Fruit fly (Drosophila melanogaster) whole organism, embryonic: ENCODE measurements around the gene Arp6.
A peak's percentile ranks its signal among the peaks of the same experiment; 100 is the strongest.

Experiments
- BEAF-32 ChIP-seq: fragments of 200-800 bp; sonication (Bioruptor generic); optimal IDR thresholded peaks from 3 replicates; lab custom pipeline; 2017; ENCODE audit warnings: missing biosample characterization, missing genetic modification characterization, mild to moderate bottlenecking, moderate library complexity, missing genetic modification reagents
- CG12104 ChIP-seq: fragments of 200-800 bp; sonication (Bioruptor generic); optimal IDR thresholded peaks from 3 replicates; lab custom pipeline; 2016; ENCODE audit warnings: missing biosample characterization, missing genetic modification characterization
- CG13287 ChIP-seq: fragments of 200-800 bp; sonication (Bioruptor generic); IDR thresholded peaks from 2 replicates; pipeline ENCODE4 v1.3.6; 2022; ENCODE audit warnings: missing biosample characterization, missing genetic modification characterization; ENCODE audit not compliant: partially characterized antibody
- CG13775 ChIP-seq: fragments of 200-800 bp; sonication (Bioruptor generic); optimal IDR thresholded peaks from 3 replicates; lab custom pipeline; 2017; ENCODE audit warnings: missing biosample characterization, mild to moderate bottlenecking, missing genetic modification characterization
- CG14014 ChIP-seq: fragments of 200-800 bp; sonication (Bioruptor generic); IDR thresholded peaks from 2 replicates; pipeline ENCODE4 v1.3.6; 2022; ENCODE audit warnings: missing biosample characterization, missing genetic modification characterization
- CG17359 ChIP-seq: fragments of 200-800 bp; sonication (Bioruptor generic); optimal IDR thresholded peaks from 3 replicates; lab custom pipeline; 2018; ENCODE audit warnings: missing biosample characterization, mild to moderate bottlenecking, missing genetic modification characterization, moderate library complexity
- CG17612 ChIP-seq: fragments of 200-800 bp; sonication (Bioruptor generic); IDR thresholded peaks from 2 replicates; pipeline ENCODE4 v1.3.6; 2022; ENCODE audit warnings: missing biosample characterization, missing genetic modification characterization
- CG18262 ChIP-seq: fragments of 200-800 bp; optimal IDR thresholded peaks from 3 replicates; lab custom pipeline; 2019; ENCODE audit warnings: missing biosample characterization, mild to moderate bottlenecking, missing genetic modification characterization, moderate library complexity
- CG18764 ChIP-seq: fragments of 200-800 bp; sonication (Bioruptor generic); optimal IDR thresholded peaks from 3 replicates; lab custom pipeline; 2016; ENCODE audit warnings: missing biosample characterization, missing genetic modification characterization
- CG32767 ChIP-seq: fragments of 200-800 bp; sonication (Bioruptor generic); IDR thresholded peaks from 2 replicates; pipeline ENCODE4 v1.3.6; 2022; ENCODE audit warnings: missing biosample characterization, missing genetic modification characterization
- CG42726 ChIP-seq: fragments of 200-800 bp; sonication (Bioruptor generic); IDR thresholded peaks from 2 replicates; pipeline ENCODE4 v1.3.6; 2022; ENCODE audit warnings: missing biosample characterization, missing genetic modification characterization; ENCODE audit not compliant: partially characterized antibody
- CG4282 ChIP-seq: fragments of 200-800 bp; sonication (Bioruptor generic); optimal IDR thresholded peaks from 2 replicates; lab custom pipeline; 2016; ENCODE audit warnings: missing biosample characterization, missing genetic modification characterization
- CG4424 ChIP-seq: fragments of 200-800 bp; sonication (Bioruptor generic); optimal IDR thresholded peaks from 3 replicates; lab custom pipeline; 2016; ENCODE audit warnings: missing biosample characterization, missing genetic modification characterization
- CG5180 ChIP-seq: fragments of 200-800 bp; sonication (Bioruptor generic); optimal IDR thresholded peaks from 3 replicates; lab custom pipeline; 2017; ENCODE audit warnings: missing biosample characterization, missing genetic modification characterization, mild to moderate bottlenecking, moderate library complexity, missing genetic modification reagents
- CG7271 ChIP-seq: fragments of 200-800 bp; sonication (Bioruptor generic); optimal IDR thresholded peaks from 2 replicates; lab custom pipeline; 2018; ENCODE audit warnings: missing biosample characterization, mild to moderate bottlenecking, missing genetic modification characterization, moderate library complexity
- CG7372 ChIP-seq: fragments of 200-800 bp; sonication (Bioruptor generic); IDR thresholded peaks from 2 replicates; pipeline ENCODE4 v1.3.6; 2022; ENCODE audit warnings: missing biosample characterization, missing genetic modification characterization
- CG9609 ChIP-seq: fragments of 200-800 bp; sonication (Bioruptor generic); optimal IDR thresholded peaks from 3 replicates; lab custom pipeline; 2016; ENCODE audit warnings: missing biosample characterization, missing genetic modification characterization
- Deaf1 ChIP-seq: fragments of 200-800 bp; optimal IDR thresholded peaks from 3 replicates; lab custom pipeline; 2019; ENCODE audit warnings: missing biosample characterization, mild to moderate bottlenecking, missing genetic modification characterization, moderate library complexity
- HLH4C ChIP-seq: fragments of 200-800 bp; sonication (Bioruptor generic); IDR thresholded peaks from 3 replicates; pipeline ENCODE4 v1.3.6; 2022; ENCODE audit warnings: missing biosample characterization, missing genetic modification characterization; ENCODE audit not compliant: partially characterized antibody
- HmgZ ChIP-seq: fragments of 200-800 bp; sonication (Bioruptor generic); optimal IDR thresholded peaks from 2 replicates; lab custom pipeline; 2018; ENCODE audit warnings: missing biosample characterization, mild to moderate bottlenecking, missing genetic modification characterization
- Hr78 ChIP-seq, 2 experiments: fragments of 200-800 bp in 1 of 2; fragments of >200 bp in 1 of 2; sonication (Bioruptor generic) in 1 of 2; optimal IDR thresholded peaks; 2 replicates each; lab custom pipeline; 2017 to 2019; ENCODE audit warnings: missing biosample characterization in 2 of 2, missing genetic modification characterization in 2 of 2, mild to moderate bottlenecking in 1 of 2, moderate library complexity in 1 of 2
- PHDP ChIP-seq: fragments of 200-800 bp; sonication (Bioruptor generic); optimal IDR thresholded peaks from 3 replicates; lab custom pipeline; 2018; ENCODE audit warnings: missing biosample characterization, mild to moderate bottlenecking, missing genetic modification characterization, moderate library complexity
- Rfx ChIP-seq: fragments of 200-800 bp; sonication (Bioruptor generic); IDR thresholded peaks from 2 replicates; pipeline ENCODE4 v1.3.6; 2022; ENCODE audit warnings: missing biosample characterization, missing genetic modification characterization
- Sry-δ ChIP-seq: fragments of 200-800 bp; sonication (Bioruptor generic); optimal IDR thresholded peaks from 2 replicates; lab custom pipeline; 2016; ENCODE audit warnings: missing biosample characterization, missing genetic modification characterization
- amos ChIP-seq: fragments of 200-800 bp; sonication (Bioruptor generic); IDR thresholded peaks from 2 replicates; pipeline ENCODE4 v1.3.6; 2022; ENCODE audit warnings: missing biosample characterization, missing genetic modification characterization; ENCODE audit not compliant: partially characterized antibody
- ato ChIP-seq: fragments of 200-800 bp; sonication (Bioruptor generic); IDR thresholded peaks from 2 replicates; pipeline ENCODE4 v1.3.6; 2022; ENCODE audit warnings: missing biosample characterization, missing genetic modification characterization; ENCODE audit not compliant: partially characterized antibody
- br ChIP-seq: fragments of >200 bp; optimal IDR thresholded peaks from 2 replicates; lab custom pipeline; 2017
- caup ChIP-seq: fragments of 200-800 bp; sonication (Bioruptor generic); optimal IDR thresholded peaks from 3 replicates; lab custom pipeline; 2017; ENCODE audit warnings: missing biosample characterization, mild to moderate bottlenecking, missing genetic modification characterization, moderate library complexity; ENCODE audit not compliant: severe bottlenecking
- corto ChIP-seq: fragments of 200-800 bp; sonication (Bioruptor generic); optimal IDR thresholded peaks from 2 replicates; lab custom pipeline; 2016; ENCODE audit warnings: missing biosample characterization, mild to moderate bottlenecking, missing genetic modification characterization, moderate library complexity
- croc ChIP-seq: fragments of 200-800 bp; sonication (Bioruptor generic); conservative IDR thresholded peaks from 3 replicates; pipeline ENCODE4 v1.3.6; 2022; ENCODE audit warnings: missing biosample characterization, missing genetic modification characterization
- disco-r ChIP-seq: fragments of 200-800 bp; sonication (Bioruptor generic); optimal IDR thresholded peaks from 2 replicates; lab custom pipeline; 2016; ENCODE audit warnings: missing biosample characterization, missing genetic modification characterization
- fu2 ChIP-seq: fragments of 200-800 bp; sonication (Bioruptor generic); optimal IDR thresholded peaks from 2 replicates; lab custom pipeline; 2016; ENCODE audit warnings: missing biosample characterization, missing genetic modification characterization
- mld ChIP-seq: fragments of 200-800 bp; sonication (Bioruptor generic); IDR thresholded peaks from 3 replicates; pipeline ENCODE4 v1.3.6; 2022; ENCODE audit warnings: missing biosample characterization, missing genetic modification characterization; ENCODE audit not compliant: partially characterized antibody
- pb ChIP-seq: fragments of 200-800 bp; sonication (Bioruptor generic); optimal IDR thresholded peaks from 3 replicates; lab custom pipeline; 2016; ENCODE audit warnings: missing biosample characterization, missing genetic modification characterization
- pfk ChIP-seq: fragments of 200-800 bp; sonication (Bioruptor generic); optimal IDR thresholded peaks from 2 replicates; lab custom pipeline; 2018; ENCODE audit warnings: missing biosample characterization, mild to moderate bottlenecking, missing genetic modification characterization, moderate library complexity
- pho ChIP-seq: fragments of 200-800 bp; sonication (Bioruptor generic); optimal IDR thresholded peaks from 2 replicates; lab custom pipeline; 2016; ENCODE audit warnings: missing biosample characterization, missing genetic modification characterization
- sd ChIP-seq: fragments of 200-800 bp; sonication (Bioruptor generic); optimal IDR thresholded peaks from 3 replicates; lab custom pipeline; 2018; ENCODE audit warnings: missing biosample characterization, mild to moderate bottlenecking, missing genetic modification characterization, moderate library complexity
- sens ChIP-seq: fragments of 200-800 bp; sonication (Bioruptor generic); peaks from one replicate; lab custom pipeline; 2016; ENCODE audit warnings: missing biosample characterization, missing genetic modification characterization
- sna ChIP-seq: fragments of 200-800 bp; sonication (Bioruptor generic); IDR thresholded peaks from 2 replicates; pipeline ENCODE4 v1.3.6; 2022; ENCODE audit warnings: missing biosample characterization, missing genetic modification characterization; ENCODE audit not compliant: partially characterized antibody
- tna ChIP-seq: fragments of 200-800 bp; sonication (Bioruptor generic); IDR thresholded peaks from 2 replicates; pipeline ENCODE4 v1.3.6; 2022; ENCODE audit warnings: missing biosample characterization, missing genetic modification characterization; ENCODE audit not compliant: partially characterized antibody
- tx ChIP-seq: fragments of 200-800 bp; sonication (Bioruptor generic); optimal IDR thresholded peaks from 2 replicates; lab custom pipeline; 2016; ENCODE audit warnings: missing biosample characterization, missing genetic modification characterization
- unpg ChIP-seq: fragments of 200-800 bp; sonication (Bioruptor generic); optimal IDR thresholded peaks from 3 replicates; lab custom pipeline; 2018; ENCODE audit warnings: missing biosample characterization, mild to moderate bottlenecking, missing genetic modification characterization, moderate library complexity
- vnd ChIP-seq: fragments of 200-800 bp; sonication (Bioruptor generic); IDR thresholded peaks from 3 replicates; pipeline ENCODE4 v1.3.6; 2022; ENCODE audit warnings: missing biosample characterization, missing genetic modification characterization; ENCODE audit not compliant: partially characterized antibody

Arp6 gene

dm6 chrX:15760447-15761297 lies 23.8 kb upstream of the Arp6 start, which contains the start of the genes Graf and mRpL3 (continued):
- peak; percentile 91 for TF ChIP-seq HLH4C (GFP tag; lab: Robert Waterston, UW)
- TF ChIP-seq sna (GFP tag; lab: Robert Waterston, UW): peak; percentile 83
- TF ChIP-seq br (lab: Kevin White, UChicago): no peak
- no peak for TF ChIP-seq pho (GFP tag; lab: Kevin White, UChicago)
- no peak for TF ChIP-seq CG14014
- 0 out of 2 replicates have a peak, but pooled peaks have one; percentile 27 for TF ChIP-seq Rfx (GFP tag; lab: Robert Waterston, UW)
- TF ChIP-seq CG7372: no peak
- peak; percentile 95 for TF ChIP-seq amos
- no peak for TF ChIP-seq Deaf1 (tag; lab: Kevin White, UChicago)
- TF ChIP-seq CG12104 (GFP tag; lab: Kevin White, UChicago): no peak
- TF ChIP-seq CG4282 (GFP tag; lab: Kevin White, UChicago): no peak
- no peak for TF ChIP-seq pb
- TF ChIP-seq CG9609: no peak
- TF ChIP-seq CG13287: peak; percentile 86
- no peak for TF ChIP-seq CG32767 (GFP tag; lab: Robert Waterston, UW)
- TF ChIP-seq sd (tag; lab: Kevin White, UChicago): no peak
- no peak for TF ChIP-seq disco-r
- peak; percentile 67 for TF ChIP-seq CG17359 (tag; lab: Kevin White, UChicago)
- no peak for TF ChIP-seq CG18764 (GFP tag; lab: Kevin White, UChicago)
- no peak for TF ChIP-seq unpg (GFP tag; lab: Kevin White, UChicago)
- TF ChIP-seq CG7271 (tag; lab: Kevin White, UChicago): no peak
- TF ChIP-seq CG42726 (GFP tag; lab: Robert Waterston, UW): peak; percentile 88
- TF ChIP-seq Hr78 (GFP tag; optimal IDR thresholded peaks at IDR 0.05; lab: Kevin White, UChicago): peak in 1 of 2 experiments; percentile 23
- no peak for TF ChIP-seq croc (GFP tag; lab: Robert Waterston, UW)
- TF ChIP-seq CG5180 (GFP tag; lab: Kevin White, UChicago): no peak
- peak; percentile 89 for TF ChIP-seq pfk (GFP tag; lab: Kevin White, UChicago)
- TF ChIP-seq corto: no peak
- peak; percentile 12 for TF ChIP-seq CG4424 (GFP tag; lab: Kevin White, UChicago)
- peak; percentile 68 for TF ChIP-seq Sry-δ
- peak; percentile 90 for TF ChIP-seq vnd (GFP tag; lab: Robert Waterston, UW)
- no peak for TF ChIP-seq CG17612
- TF ChIP-seq tna (GFP tag; lab: Robert Waterston, UW): peak; percentile 93
- TF ChIP-seq HmgZ (tag; lab: Kevin White, UChicago): no peak
- TF ChIP-seq tx (GFP tag; lab: Kevin White, UChicago): no peak
- TF ChIP-seq sens (GFP tag; lab: Kevin White, UChicago): peak; percentile 58
- no peak for TF ChIP-seq fu2 (GFP tag; lab: Kevin White, UChicago)
- TF ChIP-seq caup (GFP tag; lab: Kevin White, UChicago): no peak
- TF ChIP-seq ato (GFP tag; lab: Robert Waterston, UW): peak; percentile 90
- TF ChIP-seq CG18262: no peak
- TF ChIP-seq PHDP (tag; lab: Kevin White, UChicago): no peak
- peak; percentile 92 for TF ChIP-seq mld (GFP tag; lab: Robert Waterston, UW)
- TF ChIP-seq BEAF-32 (GFP tag; lab: Kevin White, UChicago): peak; percentile 86
- TF ChIP-seq CG13775 (GFP tag; lab: Kevin White, UChicago): peak; percentile 5
